Worm (Caenorhabditis elegans): ENCODE data around the gene Y66D12A.30.

The Y66D12A.30 gene

ce11 chrIII:11612371-11612770 lies 2.7 kb downstream of the Y66D12A.30 start, which contains the start of the genes Y66A7A.9 and Y66A7A.4:
Y66A7A.9 (minus strand) TSS chrIII:11612471.
Y66A7A.4 (plus strand) TSS chrIII:11612607.
- no peak for TF ChIP-seq ceh-16 (tag; optimal IDR thresholded peaks at IDR 0.05)
- no peak for TF ChIP-seq skn-1 (tag; optimal IDR thresholded peaks at IDR 0.05)
- no peak for TF ChIP-seq unc-39 (tag; optimal IDR thresholded peaks at IDR 0.05)
- no peak for TF ChIP-seq fos-1 (tag; optimal IDR thresholded peaks at IDR 0.05)
- TF ChIP-seq C34F6.9 (tag; optimal IDR thresholded peaks at IDR 0.05): no peak
- no peak for TF ChIP-seq lin-13 (GFP tag; optimal IDR thresholded peaks at IDR 0.05)
- no peak for TF ChIP-seq sem-4 (tag; optimal IDR thresholded peaks at IDR 0.05)

- TF ChIP-seq snpc-4 (tag; optimal IDR thresholded peaks at IDR 0.05) (no peak), unc-62 (GFP tag; optimal IDR thresholded peaks at IDR 0.05) (no peak), nhr-237 (tag; optimal IDR thresholded peaks at IDR 0.05) (no peak), egl-27 (tag; optimal IDR thresholded peaks at IDR 0.05) (no peak)
Measured at ce11 chrIII:11614874-11615273, 5.2 kb downstream of the Y66D12A.30 start.

DNA sequence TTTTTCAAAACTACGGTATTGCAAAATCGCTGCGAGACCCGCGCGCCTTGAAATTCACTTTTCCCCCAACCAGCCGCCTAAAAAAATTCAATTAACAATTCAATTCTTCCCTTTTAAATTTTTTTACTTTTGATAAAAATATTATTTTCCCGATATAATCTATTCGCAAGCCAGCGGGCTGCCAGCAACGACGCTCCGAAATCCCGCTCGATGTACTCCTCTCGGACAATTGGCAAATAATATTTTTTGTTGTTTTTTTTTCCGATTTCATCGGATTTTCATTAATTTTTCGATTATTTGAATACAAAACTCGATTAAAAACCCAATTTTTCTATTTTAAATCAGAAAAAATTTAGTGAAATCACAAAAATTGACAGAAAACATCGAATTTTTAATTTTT lies 6.1 kb downstream of the Y66D12A.30 start:
- no peak for TF ChIP-seq ZK546.5 (tag; optimal IDR thresholded peaks at IDR 0.05)
- no peak for TF ChIP-seq ceh-16 (tag; optimal IDR thresholded peaks at IDR 0.05)
- TF ChIP-seq aly-2 (tag; optimal IDR thresholded peaks at IDR 0.05): no peak
- TF ChIP-seq peb-1 (tag; optimal IDR thresholded peaks at IDR 0.05): no peak
- TF ChIP-seq Y55F3AM.14 (GFP tag; optimal IDR thresholded peaks at IDR 0.05): no peak
- no peak for TF ChIP-seq nhr-6 (tag; optimal IDR thresholded peaks at IDR 0.05)
- no peak for TF ChIP-seq nhr-23 (tag; optimal IDR thresholded peaks at IDR 0.05)
- no peak for TF ChIP-seq mbf-1 (tag; optimal IDR thresholded peaks at IDR 0.05)
- no peak for TF ChIP-seq elt-1 (tag; optimal IDR thresholded peaks at IDR 0.05)
- no peak for TF ChIP-seq snpc-4 (tag; optimal IDR thresholded peaks at IDR 0.05)
- no peak for TF ChIP-seq unc-62 (GFP tag; optimal IDR thresholded peaks at IDR 0.05)
- TF ChIP-seq unc-55 (GFP tag; optimal IDR thresholded peaks at IDR 0.05): no peak
- no peak for TF ChIP-seq lsy-2 (tag; optimal IDR thresholded peaks at IDR 0.05)
- TF ChIP-seq nhr-25 (tag; optimal IDR thresholded peaks at IDR 0.05): no peak
- TF ChIP-seq lin-39 (tag; optimal IDR thresholded peaks at IDR 0.05): no peak
- no peak for TF ChIP-seq blmp-1 (tag; optimal IDR thresholded peaks at IDR 0.05; ENCODE audit: insufficient read depth)
- TF ChIP-seq nhr-21 (tag; optimal IDR thresholded peaks at IDR 0.05): no peak
- no peak for TF ChIP-seq ztf-4 (tag; optimal IDR thresholded peaks at IDR 0.05)

DNA sequence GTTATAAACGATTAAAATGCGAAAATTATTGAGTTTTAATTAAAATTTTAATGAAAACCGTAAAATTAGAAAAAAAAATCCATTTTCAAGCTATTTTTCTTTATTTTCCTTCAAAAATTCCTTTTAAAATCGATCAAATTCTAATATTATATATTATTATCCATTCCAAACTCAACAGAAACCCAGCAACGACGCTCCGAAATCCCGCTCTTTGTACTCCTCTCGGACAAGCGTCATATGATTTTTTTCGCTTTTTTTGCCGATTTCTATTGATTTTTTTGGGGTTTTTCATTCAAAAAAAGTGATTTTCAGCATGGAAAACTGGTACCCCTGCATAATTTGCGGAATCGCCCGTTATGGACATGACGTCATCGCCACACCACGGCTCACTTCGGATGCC lies 6.8 kb downstream of the Y66D12A.30 start, which contains the start of gene ceh-91:
Gene ceh-91 (plus strand): TSS at position 301 of the 400 bp plus-strand sequence.
- TF ChIP-seq snpc-4 (tag; optimal IDR thresholded peaks at IDR 0.05): no peak
- TF ChIP-seq unc-39 (tag; optimal IDR thresholded peaks at IDR 0.05): no peak
- no peak for TF ChIP-seq mbf-1 (tag; optimal IDR thresholded peaks at IDR 0.05)
- no peak for TF ChIP-seq mab-5 (tag; optimal IDR thresholded peaks at IDR 0.05)
- TF ChIP-seq elt-3 (tag; optimal IDR thresholded peaks at IDR 0.05): no peak
- TF ChIP-seq sma-9 (GFP tag; optimal IDR thresholded peaks at IDR 0.05): no peak
- no peak for TF ChIP-seq sma-9 (tag; optimal IDR thresholded peaks at IDR 0.05)
- no peak for TF ChIP-seq C34F6.9 (tag; optimal IDR thresholded peaks at IDR 0.05)
- TF ChIP-seq dmd-4 (tag; optimal IDR thresholded peaks at IDR 0.05): no peak
- no peak for TF ChIP-seq ceh-16 (tag; optimal IDR thresholded peaks at IDR 0.05)
- no peak for TF ChIP-seq crh-2 (tag; optimal IDR thresholded peaks at IDR 0.05)
- TF ChIP-seq ztf-4 (tag; optimal IDR thresholded peaks at IDR 0.05): no peak
- TF ChIP-seq sma-3 (GFP tag; optimal IDR thresholded peaks at IDR 0.05): no peak
- no peak for TF ChIP-seq nhr-11 (tag; optimal IDR thresholded peaks at IDR 0.05)
- TF ChIP-seq nhr-129 (tag; optimal IDR thresholded peaks at IDR 0.05): no peak
- no peak for TF ChIP-seq ztf-1 (GFP tag; conservative IDR thresholded peaks at IDR 0.05)
- TF ChIP-seq nhr-12 (tag; optimal IDR thresholded peaks at IDR 0.05): no peak
- TF ChIP-seq alr-1 (tag; optimal IDR thresholded peaks at IDR 0.05): no peak
- TF ChIP-seq nhr-10 (tag; optimal IDR thresholded peaks at IDR 0.05): no peak
- TF ChIP-seq lin-39 (tag; optimal IDR thresholded peaks at IDR 0.05): no peak
